Worm (Caenorhabditis elegans) whole organism, L4/young adult: ENCODE measurements around the gene degl-2.

ENCODE experiments used
- W03F9.2 ChIP-seq: fragments of 150-350 bp; optimal IDR thresholded peaks from 2 replicates; lab custom pipeline; 2014; ENCODE audit warnings: missing biosample characterization, missing genetic modification characterization
- him-1 ChIP-seq: sonication (generic microtip); optimal IDR thresholded peaks from 2 replicates; lab custom pipeline; 2016; ENCODE audit warnings: missing genotype, missing genetic modification reagents, missing genetic modification characterization, missing compliant biosample characterization

ce11 chrIV:9607945-9608344 lies 35.3 kb upstream of the degl-2 start:
- TF ChIP-seq him-1 (tag; lab: Kevin White, UChicago) (no peak), W03F9.2 (tag; lab: Kevin White, UChicago) (no peak)
